Worm (Caenorhabditis elegans) whole organism, L1 larva: ENCODE measurements around the gene ipla-1.

ENCODE experiments used
- aly-2 ChIP-seq: fragments of 150-350 bp; optimal IDR thresholded peaks from 2 replicates; lab custom pipeline; 2014; ENCODE audit warnings: missing biosample characterization, missing genetic modification characterization
- blmp-1 ChIP-seq: fragments of 150-350 bp; optimal IDR thresholded peaks from 2 replicates; lab custom pipeline; 2014; ENCODE audit warnings: missing biosample characterization, missing genetic modification characterization
- mdl-1 ChIP-seq, 2 experiments: fragments of 150-350 bp; optimal IDR thresholded peaks; 2 replicates each; lab custom pipeline; 2014 to 2017; ENCODE audit warnings: missing biosample characterization in 2 of 2, missing genetic modification characterization in 2 of 2, inconsistent platforms in 1 of 2
- nhr-11 ChIP-seq: fragments of 150-350 bp; optimal IDR thresholded peaks from 2 replicates; lab custom pipeline; 2014; ENCODE audit warnings: missing biosample characterization, missing genetic modification characterization
- nhr-76 ChIP-seq: sonication (generic microtip); optimal IDR thresholded peaks from 2 replicates; lab custom pipeline; 2017; ENCODE audit warnings: missing biosample characterization, missing genetic modification characterization
- tbx-2 ChIP-seq: sonication (generic microtip); optimal IDR thresholded peaks from 2 replicates; lab custom pipeline; 2016; ENCODE audit warnings: missing genetic modification characterization, missing compliant biosample characterization
- unc-86 ChIP-seq: sonication (generic microtip); optimal IDR thresholded peaks from 2 replicates; lab custom pipeline; 2016; ENCODE audit warnings: missing genetic modification characterization, missing compliant biosample characterization

- no peak for TF ChIP-seq tbx-2
- TF ChIP-seq nhr-11 (tag; lab: Kevin White, UChicago): no peak
- TF ChIP-seq nhr-76: no peak
- no peak for TF ChIP-seq mdl-1 (tag; optimal IDR thresholded peaks at IDR 0.05; lab: Kevin White, UChicago)
- TF ChIP-seq unc-86 (tag; lab: Kevin White, UChicago): no peak
- TF ChIP-seq blmp-1 (tag; lab: Kevin White, UChicago): no peak
- TF ChIP-seq aly-2 (tag; lab: Kevin White, UChicago): no peak
These were observed 37.1 kb upstream of the ipla-1 start, which contains the start of gene che-10 for ce11 chrII:4638241-4638640.
